Fruit fly (Drosophila melanogaster) whole organism, embryonic: ENCODE measurements around the gene Dscam2.

Experiments used
- Atf6 ChIP-seq: fragments of 200-800 bp; sonication (Bioruptor generic); IDR thresholded peaks from 2 replicates; pipeline ENCODE4 v1.3.6; 2022; ENCODE audit warnings: missing biosample characterization, missing genetic modification characterization
- CG13624 ChIP-seq: fragments of 200-800 bp; sonication (Bioruptor generic); optimal IDR thresholded peaks from 2 replicates; lab custom pipeline; 2016; ENCODE audit warnings: missing biosample characterization, missing genetic modification characterization
- CG15269 ChIP-seq: fragments of 200-800 bp; sonication (Bioruptor generic); optimal IDR thresholded peaks from 2 replicates; lab custom pipeline; 2018; ENCODE audit warnings: missing biosample characterization, mild to moderate bottlenecking, missing genetic modification characterization, moderate library complexity
- CG16813 ChIP-seq: fragments of 200-800 bp; sonication (Bioruptor generic); IDR thresholded peaks from 3 replicates; pipeline ENCODE4 v1.3.6; 2022; ENCODE audit warnings: missing biosample characterization, missing genetic modification characterization; ENCODE audit not compliant: partially characterized antibody
- CG16815 ChIP-seq: fragments of 200-800 bp; sonication (Bioruptor generic); optimal IDR thresholded peaks from 3 replicates; lab custom pipeline; 2017; ENCODE audit warnings: missing biosample characterization, mild to moderate bottlenecking, missing genetic modification characterization
- CG3407 ChIP-seq: fragments of 200-800 bp; sonication (Bioruptor generic); optimal IDR thresholded peaks from 2 replicates; lab custom pipeline; 2018; ENCODE audit warnings: missing biosample characterization, mild to moderate bottlenecking, missing genetic modification characterization
- CG34422 ChIP-seq: fragments of 200-800 bp; sonication (Bioruptor generic); IDR thresholded peaks from 3 replicates; pipeline ENCODE4 v1.3.6; 2022; ENCODE audit warnings: missing biosample characterization, missing genetic modification characterization
- CG3726 ChIP-seq: fragments of 200-800 bp; sonication (Bioruptor generic); IDR thresholded peaks from 3 replicates; pipeline ENCODE4, ENCODE4 v1.3.6; 2022; ENCODE audit warnings: missing biosample characterization, missing genetic modification characterization
- CG4360 ChIP-seq: fragments of 200-800 bp; sonication (Bioruptor generic); IDR thresholded peaks from 2 replicates; pipeline ENCODE4 v1.3.6; 2022; ENCODE audit warnings: missing biosample characterization, missing genetic modification characterization
- CG4707 ChIP-seq: fragments of 200-800 bp; sonication (Bioruptor generic); optimal IDR thresholded peaks from 2 replicates; lab custom pipeline; 2018; ENCODE audit warnings: missing biosample characterization, mild to moderate bottlenecking, missing genetic modification characterization, moderate library complexity
- CG4854 ChIP-seq: fragments of 200-800 bp; sonication (Bioruptor generic); optimal IDR thresholded peaks from 2 replicates; lab custom pipeline; 2016; ENCODE audit warnings: missing biosample characterization, missing genetic modification characterization, inconsistent platforms
- CG6254 ChIP-seq: fragments of 200-800 bp; sonication (Bioruptor generic); optimal IDR thresholded peaks from 3 replicates; lab custom pipeline; 2017; ENCODE audit warnings: mild to moderate bottlenecking, missing biosample characterization, missing genetic modification reagents, missing genetic modification characterization
- CG7372 ChIP-seq: fragments of 200-800 bp; sonication (Bioruptor generic); IDR thresholded peaks from 2 replicates; pipeline ENCODE4 v1.3.6; 2022; ENCODE audit warnings: missing biosample characterization, missing genetic modification characterization
- CG7839 ChIP-seq: fragments of 200-800 bp; sonication (Bioruptor generic); optimal IDR thresholded peaks from 3 replicates; lab custom pipeline; 2018; ENCODE audit warnings: missing biosample characterization, mild to moderate bottlenecking, missing genetic modification characterization, moderate library complexity
- CG9876 ChIP-seq: fragments of 200-800 bp; sonication (Bioruptor generic); optimal IDR thresholded peaks from 2 replicates; lab custom pipeline; 2016; ENCODE audit warnings: missing biosample characterization, missing genetic modification characterization
- CrebB ChIP-seq: fragments of 200-800 bp; sonication (Bioruptor generic); optimal IDR thresholded peaks from 3 replicates; lab custom pipeline; 2018; ENCODE audit warnings: missing biosample characterization, mild to moderate bottlenecking, missing genetic modification characterization
- Dad ChIP-seq: fragments of 200-800 bp; sonication (Bioruptor generic); optimal IDR thresholded peaks from 3 replicates; lab custom pipeline; 2016; ENCODE audit warnings: missing biosample characterization, missing genetic modification characterization
- Gug ChIP-seq: fragments of 200-800 bp; sonication (Bioruptor generic); IDR thresholded peaks from 4 replicates; pipeline ENCODE4 v1.3.6; 2022; ENCODE audit warnings: missing biosample characterization, missing genetic modification characterization
- H2.0 ChIP-seq: fragments of 200-800 bp; sonication (Bioruptor generic); IDR thresholded peaks from 2 replicates; pipeline ENCODE4 v1.3.6; 2022; ENCODE audit warnings: missing biosample characterization, missing genetic modification characterization
- HHEX ChIP-seq: fragments of 200-800 bp; sonication (Bioruptor generic); optimal IDR thresholded peaks from 3 replicates; lab custom pipeline; 2017; ENCODE audit warnings: missing biosample characterization, mild to moderate bottlenecking, missing genetic modification characterization, missing genetic modification reagents
- HmgD ChIP-seq: fragments of 200-800 bp; sonication (Bioruptor generic); optimal IDR thresholded peaks from 3 replicates; lab custom pipeline; 2016; ENCODE audit warnings: missing biosample characterization, missing genetic modification characterization
- Hmx ChIP-seq: fragments of 200-800 bp; sonication (Bioruptor generic); optimal IDR thresholded peaks from 2 replicates; lab custom pipeline; 2016; ENCODE audit warnings: missing biosample characterization, missing genetic modification characterization
- MESR4 ChIP-seq: fragments of 200-800 bp; sonication (Bioruptor generic); optimal IDR thresholded peaks from 2 replicates; lab custom pipeline; 2018; ENCODE audit warnings: missing biosample characterization, mild to moderate bottlenecking, missing genetic modification characterization, moderate library complexity
- Oaz ChIP-seq: fragments of 200-800 bp; sonication (Bioruptor generic); IDR thresholded peaks from 2 replicates; pipeline ENCODE4 v1.3.6; 2022; ENCODE audit warnings: missing biosample characterization, missing genetic modification characterization
- Ptx1 ChIP-seq: fragments of 200-800 bp; sonication (Bioruptor generic); IDR thresholded peaks from 2 replicates; pipeline ENCODE4 v1.3.6; 2022; ENCODE audit warnings: missing biosample characterization, missing genetic modification characterization
- Ravus ChIP-seq: fragments of 200-800 bp; sonication (Bioruptor generic); IDR thresholded peaks from 2 replicates; pipeline ENCODE4 v1.3.6; 2022; ENCODE audit warnings: missing biosample characterization, missing genetic modification characterization
- Sry-δ ChIP-seq: fragments of 200-800 bp; sonication (Bioruptor generic); optimal IDR thresholded peaks from 2 replicates; lab custom pipeline; 2016; ENCODE audit warnings: missing biosample characterization, missing genetic modification characterization
- Xbp1 ChIP-seq: fragments of 200-800 bp; sonication (Bioruptor generic); optimal IDR thresholded peaks from 3 replicates; lab custom pipeline; 2016; ENCODE audit warnings: missing biosample characterization, mild to moderate bottlenecking, missing genetic modification characterization
- ab ChIP-seq: fragments of 200-800 bp; sonication (Bioruptor generic); optimal IDR thresholded peaks from 2 replicates; lab custom pipeline; 2016; ENCODE audit warnings: missing biosample characterization, missing genetic modification characterization
- abd-A ChIP-seq: fragments of 200-800 bp; sonication (Bioruptor generic); optimal IDR thresholded peaks from 3 replicates; lab custom pipeline; 2019; ENCODE audit warnings: missing biosample characterization, mild to moderate bottlenecking, missing genetic modification characterization, moderate library complexity
- ash1 ChIP-seq: fragments of 200-800 bp; sonication (Bioruptor generic); optimal IDR thresholded peaks from 2 replicates; lab custom pipeline; 2018; ENCODE audit warnings: missing biosample characterization, mild to moderate bottlenecking, missing genetic modification characterization
- bowl ChIP-seq: fragments of 200-800 bp; sonication (Bioruptor generic); IDR thresholded peaks from 2 replicates; pipeline ENCODE4 v1.3.6; 2022; ENCODE audit warnings: missing biosample characterization, missing genetic modification characterization
- cad ChIP-seq: fragments of >200 bp; optimal IDR thresholded peaks from 2 replicates; lab custom pipeline; 2017; ENCODE audit warnings: missing biosample characterization, missing genetic modification characterization
- chn ChIP-seq: fragments of 200-800 bp; sonication (Bioruptor generic); optimal IDR thresholded peaks from 2 replicates; lab custom pipeline; 2016; ENCODE audit warnings: missing biosample characterization, missing genetic modification characterization
- da ChIP-seq: fragments of 200-800 bp; sonication (Bioruptor generic); optimal IDR thresholded peaks from 2 replicates; lab custom pipeline; 2016; ENCODE audit warnings: missing biosample characterization, missing genetic modification characterization
- dimm ChIP-seq: fragments of 200-800 bp; sonication (Bioruptor generic); IDR thresholded peaks from 2 replicates; pipeline ENCODE4 v1.3.6; 2022; ENCODE audit warnings: missing biosample characterization, missing genetic modification characterization
- eve ChIP-seq, 2 experiments: fragments of >200 bp; optimal IDR thresholded peaks; 2 replicates each; lab custom pipeline; 2017; ENCODE audit warnings: missing biosample characterization in 2 of 2, missing genetic modification characterization in 2 of 2
- eyg ChIP-seq: fragments of 200-800 bp; sonication (Bioruptor generic); optimal IDR thresholded peaks from 3 replicates; lab custom pipeline; 2016; ENCODE audit warnings: missing biosample characterization, missing genetic modification characterization
- fu2 ChIP-seq: fragments of 200-800 bp; sonication (Bioruptor generic); optimal IDR thresholded peaks from 2 replicates; lab custom pipeline; 2016; ENCODE audit warnings: missing biosample characterization, missing genetic modification characterization
- h ChIP-seq: fragments of >200 bp; optimal IDR thresholded peaks from 2 replicates; lab custom pipeline; 2017
- hbn ChIP-seq: fragments of 200-800 bp; sonication (Bioruptor generic); IDR thresholded peaks from 2 replicates; pipeline ENCODE4 v1.3.6; 2022; ENCODE audit warnings: missing biosample characterization, missing genetic modification characterization; ENCODE audit not compliant: partially characterized antibody
- inv ChIP-seq: fragments of 200-800 bp; sonication (Bioruptor generic); IDR thresholded peaks from 2 replicates; pipeline ENCODE4 v1.3.6; 2022; ENCODE audit warnings: missing biosample characterization, missing genetic modification characterization; ENCODE audit not compliant: partially characterized antibody
- jing ChIP-seq: fragments of 200-800 bp; sonication (Bioruptor generic); optimal IDR thresholded peaks from 2 replicates; lab custom pipeline; 2018; ENCODE audit warnings: missing biosample characterization, mild to moderate bottlenecking, missing genetic modification characterization
- pnt ChIP-seq: fragments of 200-800 bp; sonication (Bioruptor generic); optimal IDR thresholded peaks from 3 replicates; lab custom pipeline; 2016; ENCODE audit warnings: missing biosample characterization, missing genetic modification characterization
- shn ChIP-seq: fragments of 200-800 bp; sonication (Bioruptor generic); optimal IDR thresholded peaks from 3 replicates; lab custom pipeline; 2016; ENCODE audit warnings: missing biosample characterization, missing genetic modification characterization
- sim ChIP-seq: fragments of 200-800 bp; sonication (Bioruptor generic); IDR thresholded peaks from 2 replicates; pipeline ENCODE4 v1.3.6; 2022; ENCODE audit warnings: missing biosample characterization, missing genetic modification characterization
- sima ChIP-seq: fragments of 200-800 bp; sonication (Bioruptor generic); optimal IDR thresholded peaks from 2 replicates; lab custom pipeline; 2016; ENCODE audit warnings: missing biosample characterization, missing genetic modification characterization
- tap ChIP-seq: fragments of 200-800 bp; optimal IDR thresholded peaks from 3 replicates; lab custom pipeline; 2019; ENCODE audit warnings: missing biosample characterization, mild to moderate bottlenecking, missing genetic modification characterization, moderate library complexity
- trem ChIP-seq: fragments of 200-800 bp; optimal IDR thresholded peaks from 3 replicates; lab custom pipeline; 2019; ENCODE audit warnings: missing biosample characterization, mild to moderate bottlenecking, missing genetic modification characterization, moderate library complexity
- zen ChIP-seq: fragments of 200-800 bp; sonication (Bioruptor generic); optimal IDR thresholded peaks from 3 replicates; lab custom pipeline; 2018; ENCODE audit warnings: missing biosample characterization, mild to moderate bottlenecking, missing genetic modification characterization, moderate library complexity

Dscam2 gene

DNA sequence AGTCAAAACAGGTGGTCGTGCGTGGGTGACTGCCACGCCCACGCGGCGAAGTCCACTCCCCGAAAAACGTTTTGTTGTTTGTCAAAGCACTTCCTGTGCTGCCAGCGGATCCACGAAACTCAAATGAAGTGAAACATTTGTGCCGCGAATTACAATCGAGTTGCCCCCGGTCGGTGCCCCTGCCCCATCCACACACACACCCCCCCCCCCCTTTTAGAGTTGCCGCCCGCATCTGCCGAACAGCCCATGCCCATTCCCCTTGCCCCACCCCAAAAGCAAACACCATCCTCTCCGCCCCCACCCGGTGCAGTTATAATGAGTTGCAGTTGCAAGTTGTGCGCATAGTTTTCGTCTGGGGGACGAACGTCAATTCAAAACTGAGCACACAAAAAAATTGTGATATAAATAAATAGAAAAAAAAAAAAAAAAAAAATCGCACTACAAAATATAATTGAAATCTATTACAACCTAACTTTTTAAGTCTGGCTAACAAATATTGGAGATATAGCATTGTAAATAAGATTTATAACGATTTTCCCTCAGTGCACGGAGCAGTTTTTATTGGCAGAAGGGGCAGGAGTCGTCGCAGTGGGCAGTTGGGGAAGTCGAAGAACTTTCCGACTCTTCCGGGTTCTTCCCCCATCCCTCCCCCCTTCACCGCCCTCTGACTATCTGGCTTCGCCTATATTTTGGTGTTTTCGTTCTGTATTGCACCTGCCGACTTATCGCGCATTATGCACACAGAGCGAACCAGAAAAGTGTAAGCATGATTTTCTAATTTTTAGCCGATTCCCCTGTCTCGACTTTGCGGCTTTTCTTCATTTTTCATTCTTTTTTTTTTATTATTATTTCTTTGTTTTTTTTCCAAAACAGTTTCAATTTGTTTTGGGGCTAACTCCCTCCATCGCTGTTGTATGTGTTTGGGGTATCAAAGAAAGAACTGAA is 37.9 kb downstream of the Dscam2 start (continued):
- no peak for TF ChIP-seq inv (GFP tag; lab: Robert Waterston, UW)
- no peak for TF ChIP-seq ash1
- TF ChIP-seq CG9876 (GFP tag; lab: Kevin White, UChicago), result peak; percentile 3
- TF ChIP-seq trem (tag; lab: Kevin White, UChicago), result peak; percentile 66
- TF ChIP-seq CrebB (tag; lab: Kevin White, UChicago), result no peak
- no peak for TF ChIP-seq bowl (GFP tag; lab: Robert Waterston, UW)
- TF ChIP-seq eve (GFP tag; optimal IDR thresholded peaks at IDR 0.05; lab: Kevin White, UChicago), result no peak
- peak; percentile 29 for TF ChIP-seq CG16815 (GFP tag; lab: Kevin White, UChicago)
- peak; percentile 36; the same call in 1 of the 2 replicates for TF ChIP-seq CG4360
- no peak for TF ChIP-seq hbn (GFP tag; lab: Robert Waterston, UW)
- peak; percentile 41 for TF ChIP-seq chn (GFP tag; lab: Kevin White, UChicago)
- TF ChIP-seq fu2 (GFP tag; lab: Kevin White, UChicago), result no peak
- TF ChIP-seq da (GFP tag; lab: Kevin White, UChicago), result no peak
- TF ChIP-seq MESR4, result no peak
- TF ChIP-seq H2.0 (GFP tag; lab: Robert Waterston, UW), result peak; percentile 32; the same call in 1 of the 2 replicates
- TF ChIP-seq CG3726, result no peak
- TF ChIP-seq cad (GFP tag; lab: Kevin White, UChicago), result no peak
- TF ChIP-seq sim (GFP tag; lab: Robert Waterston, UW), result no peak
- no peak for TF ChIP-seq zen (tag; lab: Kevin White, UChicago)
- TF ChIP-seq sima (GFP tag; lab: Kevin White, UChicago), result no peak
- TF ChIP-seq h (lab: Kevin White, UChicago), result no peak
- peak; percentile 32 for TF ChIP-seq CG3407 (GFP tag; lab: Kevin White, UChicago)
- TF ChIP-seq shn (GFP tag; lab: Kevin White, UChicago), result no peak
- no peak for TF ChIP-seq Hmx (GFP tag; lab: Kevin White, UChicago)
- TF ChIP-seq abd-A (tag; lab: Kevin White, UChicago), result no peak
- TF ChIP-seq eyg, result no peak
- TF ChIP-seq jing (GFP tag; lab: Kevin White, UChicago), result no peak
- TF ChIP-seq Oaz, result no peak
- TF ChIP-seq dimm (GFP tag; lab: Robert Waterston, UW), result 0 out of 2 replicates have a peak, but pooled peaks have one; percentile 10
- TF ChIP-seq Gug, result no peak
- peak; percentile 23 for TF ChIP-seq tap (tag; lab: Kevin White, UChicago)
- TF ChIP-seq Sry-δ, result no peak
- TF ChIP-seq CG4707, result no peak
- no peak for TF ChIP-seq CG16813 (GFP tag; lab: Robert Waterston, UW)
- no peak for TF ChIP-seq CG15269
- TF ChIP-seq Ptx1 (GFP tag; lab: Robert Waterston, UW), result peak; percentile 49; the same call in 1 of the 2 replicates
- peak; percentile 2 for TF ChIP-seq CG6254 (GFP tag; lab: Kevin White, UChicago)
- TF ChIP-seq HmgD (GFP tag; lab: Kevin White, UChicago), result no peak
- no peak for TF ChIP-seq pnt (GFP tag; lab: Kevin White, UChicago)
- TF ChIP-seq CG4854 (GFP tag; lab: Kevin White, UChicago), result no peak
- TF ChIP-seq Xbp1 (GFP tag; lab: Kevin White, UChicago), result peak; percentile 58
- TF ChIP-seq CG7839, result peak; percentile 64
- no peak for TF ChIP-seq Atf6 (GFP tag; lab: Robert Waterston, UW)
- peak; percentile 69; the same call in 2 of the 3 replicates for TF ChIP-seq CG34422
- no peak for TF ChIP-seq HHEX (GFP tag; lab: Kevin White, UChicago)
- TF ChIP-seq ab (GFP tag; lab: Kevin White, UChicago), result no peak
- TF ChIP-seq CG13624 (GFP tag; lab: Kevin White, UChicago), result no peak
- TF ChIP-seq CG7372 (GFP tag; lab: Robert Waterston, UW), result no peak
- TF ChIP-seq Dad, result no peak
- TF ChIP-seq Ravus (GFP tag; lab: Robert Waterston, UW), result no peak
